Worm (Caenorhabditis elegans) whole organism, early embryonic: ENCODE results near the gene C05D9.3.

Experiments
- B0310.2 ChIP-seq: sonication (generic microtip); optimal IDR thresholded peaks from 2 replicates; lab custom pipeline; 2016; ENCODE audit warnings: mild to moderate bottlenecking, missing genetic modification characterization, missing compliant biosample characterization
- F13C5.2 ChIP-seq: sonication (generic microtip); optimal IDR thresholded peaks from 2 replicates; lab custom pipeline; 2017; ENCODE audit warnings: mild to moderate bottlenecking, missing genetic modification characterization, inconsistent platforms, missing compliant biosample characterization
- aly-1 ChIP-seq: sonication (generic microtip); optimal IDR thresholded peaks from 2 replicates; lab custom pipeline; 2016; ENCODE audit warnings: missing genetic modification characterization, missing compliant biosample characterization
- ama-1 ChIP-seq: fragments of 150-350 bp; optimal IDR thresholded peaks from 2 replicates; lab custom pipeline; 2014
- ceh-13 ChIP-seq: fragments of 200-800 bp; sonication (Bioruptor generic); optimal IDR thresholded peaks from 2 replicates; lab custom pipeline; 2018; ENCODE audit warnings: mild to moderate bottlenecking, missing genetic modification characterization, missing compliant biosample characterization
- ceh-36 ChIP-seq: sonication (generic microtip); optimal IDR thresholded peaks from 2 replicates; lab custom pipeline; 2016; ENCODE audit warnings: missing genetic modification characterization, inconsistent platforms, missing compliant biosample characterization
- ets-7 ChIP-seq: sonication (generic microtip); optimal IDR thresholded peaks from 2 replicates; lab custom pipeline; 2016; ENCODE audit warnings: missing genotype, missing genetic modification characterization, missing compliant biosample characterization
- flt-1 ChIP-seq: fragments of 200-800 bp; sonication (Bioruptor generic); IDR thresholded peaks from 2 replicates; pipeline ENCODE4 v1.3.6; 2022; ENCODE audit warnings: missing genetic modification characterization, missing compliant biosample characterization
- hmbx-1 ChIP-seq: sonication (generic microtip); optimal IDR thresholded peaks from 2 replicates; lab custom pipeline; 2016; ENCODE audit warnings: mild to moderate bottlenecking, missing genetic modification characterization, missing compliant biosample characterization
- hmg-4 ChIP-seq: fragments of 200-800 bp; sonication (Bioruptor generic); optimal IDR thresholded peaks from 2 replicates; lab custom pipeline; 2018; ENCODE audit warnings: mild to moderate bottlenecking, missing genetic modification characterization, missing compliant biosample characterization
- hnd-1 ChIP-seq: sonication (generic microtip); optimal IDR thresholded peaks from 2 replicates; lab custom pipeline; 2016; ENCODE audit warnings: missing genetic modification characterization, missing compliant biosample characterization
- pes-1 ChIP-seq: fragments of 200-800 bp; sonication (Bioruptor generic); IDR thresholded peaks from 2 replicates; pipeline ENCODE4 v1.3.6; 2022; ENCODE audit warnings: missing genetic modification reagents, missing genetic modification characterization, missing compliant biosample characterization
- scrt-1 ChIP-seq: fragments of 200-800 bp; sonication (Bioruptor generic); IDR thresholded peaks from 2 replicates; pipeline ENCODE4 v1.3.6; 2022; ENCODE audit warnings: missing genetic modification characterization, missing compliant biosample characterization
- sea-1 ChIP-seq: fragments of 200-800 bp; sonication (Bioruptor generic); conservative IDR thresholded peaks from 2 replicates; pipeline ENCODE4 v1.3.6; 2022; ENCODE audit warnings: missing genetic modification characterization, missing compliant biosample characterization
- tbx-11 ChIP-seq: fragments of 200-800 bp; sonication (Bioruptor generic); IDR thresholded peaks from 2 replicates; pipeline ENCODE4 v1.3.6; 2022; ENCODE audit warnings: missing genetic modification characterization, missing compliant biosample characterization
- tbx-37 ChIP-seq: fragments of 200-800 bp; sonication (Bioruptor generic); conservative IDR thresholded peaks from 2 replicates; pipeline ENCODE4 v1.3.6; 2022; ENCODE audit warnings: missing genetic modification reagents, missing genetic modification characterization, missing compliant biosample characterization
- tra-4 ChIP-seq: sonication (generic microtip); optimal IDR thresholded peaks from 2 replicates; lab custom pipeline; 2017; ENCODE audit warnings: missing genetic modification characterization, missing compliant biosample characterization

The C05D9.3 gene

ce11 chrX:1111603-1112002, at the start of gene C05D9.3:
TSS of gene C05D9.3 (plus strand) at chrX:1111903.
- TF ChIP-seq F13C5.2 = no peak
- no peak for TF ChIP-seq tbx-11 (GFP tag; lab: Robert Waterston, UW)
- no peak for TF ChIP-seq B0310.2
- no peak for TF ChIP-seq aly-1 (tag; lab: Kevin White, UChicago)
- no peak for TF ChIP-seq ceh-13 (GFP tag; lab: Kevin White, UChicago)
- TF ChIP-seq ama-1 (lab: Kevin White, UChicago) = no peak
- TF ChIP-seq scrt-1 (GFP tag; lab: Robert Waterston, UW) = no peak
- TF ChIP-seq sea-1 (GFP tag; lab: Robert Waterston, UW) = no peak
- TF ChIP-seq tbx-37 (GFP tag; lab: Robert Waterston, UW) = no peak
- no peak for TF ChIP-seq ceh-36 (tag; lab: Kevin White, UChicago)

ce11 chrX:1062403-1063073, 49.2 kb upstream of the C05D9.3 start, which contains the start of gene unc-1:
TSS of gene unc-1 (minus strand) at chrX:1062453.
- TF ChIP-seq aly-1 (tag; lab: Kevin White, UChicago) (no peak), scrt-1 (GFP tag; lab: Robert Waterston, UW) (0 out of 2 replicates have a peak, but pooled peaks have one; percentile 20)

- TF ChIP-seq tbx-11 (GFP tag; lab: Robert Waterston, UW) (no peak), B0310.2 (no peak), sea-1 (GFP tag; lab: Robert Waterston, UW) (no peak), F13C5.2 (peak; percentile 45), ceh-13 (GFP tag; lab: Kevin White, UChicago) (no peak), hnd-1 (no peak), pes-1 (no peak), hmg-4 (GFP tag; lab: Kevin White, UChicago) (peak; percentile 40), ets-7 (tag; lab: Kevin White, UChicago) (no peak)
Observed at ce11 chrX:1064064-1064463, 47.6 kb upstream of the C05D9.3 start.

ce11 chrX:1068986-1069385, 42.7 kb upstream of the C05D9.3 start, which contains the start of gene mksr-1:
TSS of gene mksr-1 (minus strand) at chrX:1069129.
- TF ChIP-seq aly-1 (tag; lab: Kevin White, UChicago) = no peak
- peak; percentile 78 for TF ChIP-seq ets-7 (tag; lab: Kevin White, UChicago)

ce11 chrX:1070585-1070984, 41.1 kb upstream of the C05D9.3 start:
- peak; percentile 48; the same call in 1 of the 2 replicates for TF ChIP-seq tbx-37 (GFP tag; lab: Robert Waterston, UW)

ce11 chrX:1072152-1072551, 39.6 kb upstream of the C05D9.3 start, which contains the start of gene lim-6:
TSS of gene lim-6 (plus strand) at chrX:1072452.
- no peak for TF ChIP-seq ama-1 (lab: Kevin White, UChicago)
- TF ChIP-seq hmbx-1 (tag; lab: Kevin White, UChicago) = no peak
- no peak for TF ChIP-seq scrt-1 (GFP tag; lab: Robert Waterston, UW)
- no peak for TF ChIP-seq sea-1 (GFP tag; lab: Robert Waterston, UW)

ce11 chrX:1080549-1080948, 31.2 kb upstream of the C05D9.3 start, which contains the start of gene pfn-3:
TSS of gene pfn-3 (minus strand) at chrX:1080649.
- no peak for TF ChIP-seq ceh-13 (GFP tag; lab: Kevin White, UChicago)
- TF ChIP-seq ama-1 (lab: Kevin White, UChicago) = no peak
- no peak for TF ChIP-seq B0310.2
- no peak for TF ChIP-seq hmg-4 (GFP tag; lab: Kevin White, UChicago)
- no peak for TF ChIP-seq pes-1
- TF ChIP-seq F13C5.2 = no peak
- no peak for TF ChIP-seq tra-4 (tag; lab: Kevin White, UChicago)
- TF ChIP-seq sea-1 (GFP tag; lab: Robert Waterston, UW) = no peak
- TF ChIP-seq ets-7 (tag; lab: Kevin White, UChicago) = no peak
- TF ChIP-seq aly-1 (tag; lab: Kevin White, UChicago) = no peak
- no peak for TF ChIP-seq flt-1 (GFP tag; lab: Robert Waterston, UW)
- no peak for TF ChIP-seq ceh-36 (tag; lab: Kevin White, UChicago)
- TF ChIP-seq tbx-37 (GFP tag; lab: Robert Waterston, UW) = no peak
- no peak for TF ChIP-seq scrt-1 (GFP tag; lab: Robert Waterston, UW)
- TF ChIP-seq tbx-11 (GFP tag; lab: Robert Waterston, UW) = no peak
- no peak for TF ChIP-seq hmbx-1 (tag; lab: Kevin White, UChicago)

ce11 chrX:1081927-1082326, 29.8 kb upstream of the C05D9.3 start:
- TF ChIP-seq hmg-4 (GFP tag; lab: Kevin White, UChicago) = peak; percentile 62
- TF ChIP-seq aly-1 (tag; lab: Kevin White, UChicago) = peak; percentile 41
- TF ChIP-seq ets-7 (tag; lab: Kevin White, UChicago) = no peak
- TF ChIP-seq B0310.2 = no peak
- TF ChIP-seq scrt-1 (GFP tag; lab: Robert Waterston, UW) = 0 out of 2 replicates have a peak, but pooled peaks have one; percentile 17
- no peak for TF ChIP-seq tra-4 (tag; lab: Kevin White, UChicago)

ce11 chrX:1085000-1085399, 26.7 kb upstream of the C05D9.3 start:
- TF ChIP-seq sea-1 (GFP tag; lab: Robert Waterston, UW) (no peak), pes-1 (no peak), aly-1 (tag; lab: Kevin White, UChicago) (no peak), hnd-1 (no peak), ets-7 (tag; lab: Kevin White, UChicago) (no peak), tbx-11 (GFP tag; lab: Robert Waterston, UW) (no peak), tbx-37 (GFP tag; lab: Robert Waterston, UW) (no peak), ama-1 (lab: Kevin White, UChicago) (no peak), hmbx-1 (tag; lab: Kevin White, UChicago) (no peak), scrt-1 (GFP tag; lab: Robert Waterston, UW) (no peak)
